Worm (Caenorhabditis elegans): ENCODE results near the gene enri-2.

ce11 chrX:14571277-14571676 is 25.6 kb downstream of the enri-2 start:
- TF ChIP-seq nhr-71 (tag; optimal IDR thresholded peaks at IDR 0.05) (no peak), elt-2 (tag; optimal IDR thresholded peaks at IDR 0.05) (no peak), xbp-1 (tag; optimal IDR thresholded peaks at IDR 0.05) (no peak), pqm-1 (tag; optimal IDR thresholded peaks at IDR 0.05) (no peak), zag-1 (tag; optimal IDR thresholded peaks at IDR 0.05) (no peak)

Measured in whole organism, L1 larva.